Worm (Caenorhabditis elegans) whole organism, L4/young adult: ENCODE data around the gene srh-23.

Experiments used
- W03F9.2 ChIP-seq: fragments of 150-350 bp; optimal IDR thresholded peaks from 2 replicates; lab custom pipeline; 2014; ENCODE audit warnings: missing biosample characterization, missing genetic modification characterization
- dao-5 ChIP-seq: sonication (generic microtip); optimal IDR thresholded peaks from 2 replicates; lab custom pipeline; 2016; ENCODE audit warnings: missing genotype, missing genetic modification characterization, moderate library complexity, missing compliant biosample characterization
- him-1 ChIP-seq: sonication (generic microtip); optimal IDR thresholded peaks from 2 replicates; lab custom pipeline; 2016; ENCODE audit warnings: missing genotype, missing genetic modification reagents, missing genetic modification characterization, missing compliant biosample characterization

DNA sequence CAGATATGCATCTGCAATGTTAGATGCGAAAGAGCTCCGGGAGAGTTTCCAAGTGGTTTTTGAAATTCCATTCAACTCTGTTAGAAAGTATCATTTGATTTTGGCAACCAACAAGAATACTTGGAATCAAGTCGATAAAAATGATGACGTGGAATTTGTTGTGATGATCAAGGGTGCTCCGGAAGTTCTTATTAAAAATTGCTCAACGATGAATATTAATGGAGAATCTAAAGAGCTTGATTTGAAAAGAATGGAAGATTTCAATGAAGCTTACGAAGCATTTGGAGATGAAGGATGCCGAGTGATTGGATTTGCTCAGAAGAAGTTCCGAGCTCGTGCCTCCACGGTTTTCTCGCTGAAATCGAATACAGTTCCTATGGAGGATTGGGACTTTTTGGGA is 16.4 kb downstream of the srh-23 start:
- TF ChIP-seq W03F9.2 (tag; lab: Kevin White, UChicago) (no peak), dao-5 (tag; lab: Kevin White, UChicago) (no peak), him-1 (tag; lab: Kevin White, UChicago) (no peak)
